Fruit fly (Drosophila melanogaster) whole organism, embryonic: ENCODE data around the gene CG34126.

ENCODE experiments used
- Asciz ChIP-seq: fragments of 200-800 bp; sonication (Bioruptor generic); optimal IDR thresholded peaks from 2 replicates; lab custom pipeline; 2017; ENCODE audit warnings: missing biosample characterization, mild to moderate bottlenecking, missing genetic modification characterization, missing genetic modification reagents
- CG10543 ChIP-seq: fragments of 200-800 bp; sonication (Bioruptor generic); optimal IDR thresholded peaks from 3 replicates; lab custom pipeline; 2017; ENCODE audit warnings: missing biosample characterization, mild to moderate bottlenecking, missing genetic modification characterization, moderate library complexity
- CG10654 ChIP-seq: fragments of 200-800 bp; sonication (Bioruptor generic); optimal IDR thresholded peaks from 2 replicates; lab custom pipeline; 2016; ENCODE audit warnings: missing biosample characterization, missing genetic modification characterization
- CG11695 ChIP-seq: fragments of 200-800 bp; sonication (Bioruptor generic); IDR thresholded peaks from 3 replicates; pipeline ENCODE4 v1.3.6; 2022; ENCODE audit warnings: missing biosample characterization, missing genetic modification characterization
- CG13287 ChIP-seq: fragments of 200-800 bp; sonication (Bioruptor generic); IDR thresholded peaks from 2 replicates; pipeline ENCODE4 v1.3.6; 2022; ENCODE audit warnings: missing biosample characterization, missing genetic modification characterization; ENCODE audit not compliant: partially characterized antibody
- CG14860 ChIP-seq: fragments of 200-800 bp; sonication (Bioruptor generic); IDR thresholded peaks from 3 replicates; pipeline ENCODE4 v1.3.6; 2022; ENCODE audit warnings: missing biosample characterization, missing genetic modification characterization; ENCODE audit not compliant: partially characterized antibody
- CG14965 ChIP-seq: fragments of 200-800 bp; sonication (Bioruptor generic); optimal IDR thresholded peaks from 2 replicates; lab custom pipeline; 2016; ENCODE audit warnings: missing biosample characterization, missing genetic modification characterization, borderline replicate concordance
- CG15073 ChIP-seq: fragments of 200-800 bp; sonication (Bioruptor generic); optimal IDR thresholded peaks from 2 replicates; lab custom pipeline; 2016; ENCODE audit warnings: missing biosample characterization, missing genetic modification characterization
- CG34422 ChIP-seq: fragments of 200-800 bp; sonication (Bioruptor generic); IDR thresholded peaks from 3 replicates; pipeline ENCODE4 v1.3.6; 2022; ENCODE audit warnings: missing biosample characterization, missing genetic modification characterization
- CG4617 ChIP-seq: fragments of 200-800 bp; sonication (Bioruptor generic); optimal IDR thresholded peaks from 3 replicates; lab custom pipeline; 2016; ENCODE audit warnings: missing biosample characterization, missing genetic modification characterization, borderline replicate concordance
- CG4820 ChIP-seq: fragments of 200-800 bp; sonication (Bioruptor generic); optimal IDR thresholded peaks from 3 replicates; lab custom pipeline; 2016; ENCODE audit warnings: missing biosample characterization, missing genetic modification characterization
- CG6654 ChIP-seq: fragments of 200-800 bp; sonication (Bioruptor generic); optimal IDR thresholded peaks from 2 replicates; lab custom pipeline; 2017; ENCODE audit warnings: missing biosample characterization, mild to moderate bottlenecking, missing genetic modification characterization
- CG7963 ChIP-seq: fragments of 200-800 bp; sonication (Bioruptor generic); IDR thresholded peaks from 3 replicates; pipeline ENCODE4 v1.3.6; 2022; ENCODE audit warnings: missing biosample characterization, missing genetic modification characterization; ENCODE audit not compliant: partially characterized antibody
- CG7987 ChIP-seq: fragments of 200-800 bp; sonication (Bioruptor generic); optimal IDR thresholded peaks from 2 replicates; lab custom pipeline; 2018; ENCODE audit warnings: missing biosample characterization, mild to moderate bottlenecking, missing genetic modification characterization, moderate library complexity
- CG9437 ChIP-seq: fragments of 200-800 bp; sonication (Bioruptor generic); optimal IDR thresholded peaks from 2 replicates; lab custom pipeline; 2018; ENCODE audit warnings: missing biosample characterization, mild to moderate bottlenecking, missing genetic modification characterization
- CG9727 ChIP-seq: fragments of 200-800 bp; sonication (Bioruptor generic); optimal IDR thresholded peaks from 3 replicates; lab custom pipeline; 2017; ENCODE audit warnings: missing biosample characterization, mild to moderate bottlenecking, missing genetic modification characterization
- CTCF ChIP-seq: fragments of 200-800 bp; sonication (Bioruptor generic); optimal IDR thresholded peaks from 2 replicates; lab custom pipeline; 2017; ENCODE audit warnings: missing biosample characterization, mild to moderate bottlenecking, missing genetic modification characterization, moderate library complexity
- Dll ChIP-seq: fragments of 200-800 bp; sonication (Bioruptor generic); IDR thresholded peaks from 4 replicates; pipeline ENCODE4 v1.3.6; 2022; ENCODE audit warnings: missing biosample characterization, missing genetic modification characterization; ENCODE audit not compliant: partially characterized antibody
- E2f2 ChIP-seq: fragments of 200-800 bp; sonication (Bioruptor generic); IDR thresholded peaks from 2 replicates; pipeline ENCODE4 v1.3.6; 2022; ENCODE audit warnings: missing biosample characterization, missing genetic modification characterization
- HLH4C ChIP-seq: fragments of 200-800 bp; sonication (Bioruptor generic); IDR thresholded peaks from 3 replicates; pipeline ENCODE4 v1.3.6; 2022; ENCODE audit warnings: missing biosample characterization, missing genetic modification characterization; ENCODE audit not compliant: partially characterized antibody
- MBD-R2 ChIP-seq: fragments of 200-800 bp; sonication (Bioruptor generic); IDR thresholded peaks from 2 replicates; pipeline ENCODE4 v1.3.6; 2022; ENCODE audit warnings: missing biosample characterization, missing genetic modification characterization
- MESR4 ChIP-seq: fragments of 200-800 bp; sonication (Bioruptor generic); optimal IDR thresholded peaks from 2 replicates; lab custom pipeline; 2018; ENCODE audit warnings: missing biosample characterization, mild to moderate bottlenecking, missing genetic modification characterization, moderate library complexity
- Med ChIP-seq: fragments of 200-800 bp; sonication (Bioruptor generic); peaks from one replicate; lab custom pipeline; 2016; ENCODE audit warnings: missing biosample characterization, missing genetic modification characterization, mild to moderate bottlenecking, inconsistent platforms, moderate library complexity
- Myb ChIP-seq: fragments of 200-800 bp; sonication (Bioruptor generic); optimal IDR thresholded peaks from 2 replicates; lab custom pipeline; 2016; ENCODE audit warnings: missing biosample characterization, missing genetic modification characterization
- NC2α ChIP-seq: fragments of 200-800 bp; sonication (Bioruptor generic); optimal IDR thresholded peaks from 2 replicates; lab custom pipeline; 2016; ENCODE audit warnings: missing biosample characterization, missing genetic modification characterization
- NC2β ChIP-seq: fragments of 200-800 bp; sonication (Bioruptor generic); optimal IDR thresholded peaks from 2 replicates; lab custom pipeline; 2016; ENCODE audit warnings: missing biosample characterization, missing genetic modification characterization
- Nf-YC ChIP-seq: fragments of 200-800 bp; optimal IDR thresholded peaks from 3 replicates; lab custom pipeline; 2019; ENCODE audit warnings: missing biosample characterization, mild to moderate bottlenecking, missing genetic modification characterization, moderate library complexity
- Pdp1 ChIP-seq, 2 experiments: fragments of 200-800 bp; sonication (Bioruptor generic); optimal IDR thresholded peaks; 3 replicates each; lab custom pipeline; 2016; ENCODE audit warnings: missing biosample characterization in 2 of 2, missing genetic modification characterization in 2 of 2, mild to moderate bottlenecking in 1 of 2, moderate library complexity in 1 of 2
- Scr ChIP-seq: fragments of 200-800 bp; sonication (Bioruptor generic); IDR thresholded peaks from 2 replicates; pipeline ENCODE4 v1.3.6; 2022; ENCODE audit warnings: missing biosample characterization, missing genetic modification characterization; ENCODE audit not compliant: partially characterized antibody
- br ChIP-seq: fragments of >200 bp; optimal IDR thresholded peaks from 2 replicates; lab custom pipeline; 2017
- chinmo ChIP-seq: fragments of 200-800 bp; sonication (Bioruptor generic); IDR thresholded peaks from 4 replicates; pipeline ENCODE4 v1.3.6; 2022; ENCODE audit warnings: missing biosample characterization, missing genetic modification characterization; ENCODE audit not compliant: partially characterized antibody
- dati ChIP-seq: fragments of 200-800 bp; sonication (Bioruptor generic); IDR thresholded peaks from 2 replicates; pipeline ENCODE4 v1.3.6; 2022; ENCODE audit warnings: missing biosample characterization, missing genetic modification characterization
- ftz-f1 ChIP-seq: fragments of 200-800 bp; sonication (Bioruptor generic); optimal IDR thresholded peaks from 2 replicates; lab custom pipeline; 2016; ENCODE audit warnings: missing biosample characterization, missing genetic modification characterization
- grn ChIP-seq: fragments of 200-800 bp; sonication (Bioruptor generic); optimal IDR thresholded peaks from 3 replicates; lab custom pipeline; 2017; ENCODE audit warnings: missing biosample characterization, missing genetic modification characterization
- inv ChIP-seq: fragments of 200-800 bp; sonication (Bioruptor generic); IDR thresholded peaks from 2 replicates; pipeline ENCODE4 v1.3.6; 2022; ENCODE audit warnings: missing biosample characterization, missing genetic modification characterization; ENCODE audit not compliant: partially characterized antibody
- knrl ChIP-seq: fragments of 200-800 bp; sonication (Bioruptor generic); IDR thresholded peaks from 3 replicates; pipeline ENCODE4 v1.3.6; 2022; ENCODE audit warnings: missing biosample characterization, missing genetic modification characterization; ENCODE audit not compliant: partially characterized antibody
- lilli ChIP-seq: fragments of 200-800 bp; sonication (Bioruptor generic); optimal IDR thresholded peaks from 3 replicates; lab custom pipeline; 2016; ENCODE audit warnings: missing biosample characterization, missing genetic modification characterization
- lmd ChIP-seq: fragments of 200-800 bp; sonication (Bioruptor generic); IDR thresholded peaks from 2 replicates; pipeline ENCODE4 v1.3.6; 2022; ENCODE audit warnings: missing biosample characterization, missing genetic modification characterization
- nmo ChIP-seq: fragments of 200-800 bp; sonication (Bioruptor generic); optimal IDR thresholded peaks from 2 replicates; lab custom pipeline; 2018; ENCODE audit warnings: missing biosample characterization, mild to moderate bottlenecking, missing genetic modification characterization, moderate library complexity
- phol ChIP-seq: fragments of 200-800 bp; sonication (Bioruptor generic); optimal IDR thresholded peaks from 3 replicates; lab custom pipeline; 2018; ENCODE audit warnings: missing biosample characterization, mild to moderate bottlenecking, missing genetic modification characterization, moderate library complexity
- pzg ChIP-seq: fragments of 200-800 bp; sonication (Bioruptor generic); optimal IDR thresholded peaks from 3 replicates; lab custom pipeline; 2018; ENCODE audit warnings: missing biosample characterization, mild to moderate bottlenecking, missing genetic modification characterization, moderate library complexity
- rib ChIP-seq: fragments of 200-800 bp; sonication (Bioruptor generic); IDR thresholded peaks from 2 replicates; pipeline ENCODE4 v1.3.6; 2022; ENCODE audit warnings: missing biosample characterization, missing genetic modification characterization
- row ChIP-seq: fragments of 200-800 bp; sonication (Bioruptor generic); IDR thresholded peaks from 3 replicates; pipeline ENCODE4 v1.3.6; 2022; ENCODE audit warnings: missing biosample characterization, missing genetic modification characterization
- scrt ChIP-seq: fragments of 200-800 bp; sonication (Bioruptor generic); optimal IDR thresholded peaks from 2 replicates; lab custom pipeline; 2018; ENCODE audit warnings: missing biosample characterization, mild to moderate bottlenecking, missing genetic modification characterization, moderate library complexity
- stwl ChIP-seq: fragments of 200-800 bp; sonication (Bioruptor generic); optimal IDR thresholded peaks from 3 replicates; lab custom pipeline; 2018; ENCODE audit warnings: missing biosample characterization, mild to moderate bottlenecking, missing genetic modification characterization, moderate library complexity
- vnd ChIP-seq: fragments of 200-800 bp; sonication (Bioruptor generic); IDR thresholded peaks from 3 replicates; pipeline ENCODE4 v1.3.6; 2022; ENCODE audit warnings: missing biosample characterization, missing genetic modification characterization; ENCODE audit not compliant: partially characterized antibody
- zen ChIP-seq: fragments of 200-800 bp; sonication (Bioruptor generic); optimal IDR thresholded peaks from 3 replicates; lab custom pipeline; 2018; ENCODE audit warnings: missing biosample characterization, mild to moderate bottlenecking, missing genetic modification characterization, moderate library complexity

CG34126 gene

dm6 chr2L:4945300-4945699 lies 36.1 kb upstream of the CG34126 start, which contains the start of the genes mRpL24 and betaggt-I (continued):
- TF ChIP-seq CG11695 (GFP tag; lab: Robert Waterston, UW) (peak; percentile 96), CG10654 (peak; percentile 92), CG9727 (GFP tag; lab: Kevin White, UChicago) (peak; percentile 96), lilli (peak; percentile 96)
- TF ChIP-seq, all 482 proteins: peak for 418

- TF ChIP-seq CG7963 (GFP tag; lab: Robert Waterston, UW) (peak; percentile 55; the same call in 1 of the 3 replicates), dati (GFP tag; lab: Robert Waterston, UW) (no peak), Asciz (GFP tag; lab: Kevin White, UChicago) (no peak), Scr (GFP tag; lab: Robert Waterston, UW) (peak; percentile 24; the same call in 1 of the 2 replicates), knrl (GFP tag; lab: Robert Waterston, UW) (peak; percentile 63), NC2α (GFP tag; lab: Kevin White, UChicago) (no peak), E2f2 (peak; percentile 59), CG15073 (GFP tag; lab: Kevin White, UChicago) (no peak), br (no peak), CG4617 (GFP tag; lab: Kevin White, UChicago) (peak; percentile 53), CG34422 (GFP tag; lab: Robert Waterston, UW) (peak; percentile 24; the same call in 1 of the 3 replicates), CG9437 (peak; percentile 19), stwl (peak; percentile 49), inv (GFP tag; lab: Robert Waterston, UW) (0 out of 2 replicates have a peak, but pooled peaks have one; percentile 8), rib (GFP tag; lab: Robert Waterston, UW) (no peak), row (GFP tag; lab: Robert Waterston, UW) (peak; percentile 19; the same call in 1 of the 3 replicates), Med (GFP tag; lab: Kevin White, UChicago) (peak; percentile 67), Pdp1 (GFP tag; optimal IDR thresholded peaks at IDR 0.05; lab: Kevin White, UChicago) (peak in 1 of 2 experiments; percentile 31), scrt (peak; percentile 1), CG13287 (GFP tag; lab: Robert Waterston, UW) (peak; percentile 52; the same call in 1 of the 2 replicates), grn (peak; percentile 78), CG4820 (GFP tag; lab: Kevin White, UChicago) (no peak), Nf-YC (tag; lab: Kevin White, UChicago) (peak; percentile 26), Dll (GFP tag; lab: Robert Waterston, UW) (0 out of 4 replicates have a peak, but pooled peaks have one; percentile 22), ftz-f1 (GFP tag; lab: Kevin White, UChicago) (peak; percentile 81), MBD-R2 (GFP tag; lab: Robert Waterston, UW) (peak; percentile 97), CG7987 (GFP tag; lab: Kevin White, UChicago) (no peak), CG14860 (GFP tag; lab: Robert Waterston, UW) (peak; percentile 27; the same call in 1 of the 3 replicates), zen (peak; percentile 22), Myb (GFP tag; lab: Kevin White, UChicago) (peak; percentile 8), lmd (GFP tag; lab: Robert Waterston, UW) (0 out of 2 replicates have a peak, but pooled peaks have one; percentile 5), nmo (GFP tag; lab: Kevin White, UChicago) (peak; percentile 9), CG6654 (GFP tag; lab: Kevin White, UChicago) (no peak), NC2β (GFP tag; lab: Kevin White, UChicago) (no peak), chinmo (GFP tag; lab: Robert Waterston, UW) (0 out of 4 replicates have a peak, but pooled peaks have one; percentile 23), CG14965 (GFP tag; lab: Kevin White, UChicago) (no peak), HLH4C (peak; percentile 55; the same call in 1 of the 3 replicates), MESR4 (peak; percentile 65), CG10543 (no peak), pzg (peak; percentile 51), phol (peak; percentile 28), CTCF (GFP tag; lab: Kevin White, UChicago) (peak; percentile 57), vnd (peak; percentile 43; the same call in 1 of the 3 replicates)
Measured at dm6 chr2L:4949453-4950045, 31.9 kb upstream of the CG34126 start, which contains the start of gene jet. jet (minus strand) TSS chr2L:4949784.
